Fruit fly (Drosophila melanogaster): Measurements from ENCODE around the gene Mat89Ba.

DNA sequence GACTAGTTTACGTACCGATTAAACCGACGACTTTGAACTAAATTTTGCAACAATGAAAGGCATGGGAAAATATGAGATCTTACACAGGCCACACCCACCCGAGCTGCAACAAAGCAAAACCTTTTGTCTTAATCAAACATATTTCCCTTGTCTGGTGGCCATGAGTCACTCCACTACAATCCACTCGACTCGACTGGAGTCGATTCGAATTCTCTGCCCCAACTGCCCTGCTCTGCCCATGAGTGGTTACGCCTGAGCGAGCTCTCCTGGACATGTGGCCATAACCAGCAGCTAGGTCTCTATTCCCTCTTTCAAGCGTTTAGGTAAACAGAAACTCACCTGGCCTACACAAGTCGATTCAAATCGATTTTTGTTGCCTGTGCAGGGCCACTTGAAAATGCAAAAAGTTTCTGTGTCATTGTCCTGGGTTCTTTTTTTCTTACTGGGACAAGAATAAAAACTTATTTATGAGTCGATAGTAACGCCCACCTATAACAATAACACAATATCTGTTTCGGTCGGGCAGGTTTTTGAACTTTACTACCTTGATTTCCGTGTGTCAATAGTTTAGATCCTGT, 16.6 kb upstream of the Mat89Ba start:
- TF ChIP-seq Eip74EF (GFP tag; optimal IDR thresholded peaks at IDR 0.05), result no peak
- TF ChIP-seq gcm (GFP tag; optimal IDR thresholded peaks at IDR 0.05), result no peak
- TF ChIP-seq CG13775 (GFP tag; optimal IDR thresholded peaks at IDR 0.05), result no peak
- no peak for TF ChIP-seq cato (GFP tag; optimal IDR thresholded peaks at IDR 0.05; ENCODE audit: borderline replicate concordance)
- no peak for TF ChIP-seq Oaz (GFP tag; IDR thresholded peaks at IDR 0.05)
- TF ChIP-seq Optix (GFP tag; IDR thresholded peaks at IDR 0.05), result no peak
- no peak for TF ChIP-seq Nf-YA (GFP tag; IDR thresholded peaks at IDR 0.05)
- no peak for TF ChIP-seq Lim3 (GFP tag; IDR thresholded peaks at IDR 0.05)
- TF ChIP-seq shn (GFP tag; optimal IDR thresholded peaks at IDR 0.05), result no peak
- TF ChIP-seq slou (GFP tag; optimal IDR thresholded peaks at IDR 0.05), result no peak
- no peak for TF ChIP-seq Neu2 (GFP tag; optimal IDR thresholded peaks at IDR 0.05; ENCODE audit: borderline replicate concordance)
